Worm (Caenorhabditis elegans): Measurements from ENCODE around the gene cap-2.

cap-2 gene

ce11 chrII:10868670-10869246 lies at the start of gene cap-2, which contains the start of gene gmps-1:
TSS of gene cap-2 (plus strand) at chrII:10869196.
TSS of gene gmps-1 (minus strand) at chrII:10868720.
- TF ChIP-seq mcd-1 (GFP tag; IDR thresholded peaks at IDR 0.05) (peak; percentile 96), nfya-2 (GFP tag; IDR thresholded peaks at IDR 0.05) (no peak), Y53F4B.3 (GFP tag; IDR thresholded peaks at IDR 0.05) (0 out of 2 replicates have a peak, but pooled peaks have one; percentile 14), rcor-1 (GFP tag; IDR thresholded peaks at IDR 0.05) (peak; percentile 95), madf-8 (GFP tag; conservative IDR thresholded peaks at IDR 0.05) (peak; percentile 74), nfyb-1 (GFP tag; IDR thresholded peaks at IDR 0.05) (peak; percentile 98), dpff-1 (tag; optimal IDR thresholded peaks at IDR 0.05) (no peak), F23B12.7 (tag; optimal IDR thresholded peaks at IDR 0.05; ENCODE audit: insufficient read depth) (peak; percentile 67), lsl-1 (GFP tag; optimal IDR thresholded peaks at IDR 0.05) (peak; percentile 98), lir-1 (GFP tag; conservative IDR thresholded peaks at IDR 0.05) (peak; percentile 91), hmg-20 (GFP tag; IDR thresholded peaks at IDR 0.05) (peak; percentile 93), Y95B8A.8 (GFP tag; IDR thresholded peaks at IDR 0.05) (peak; percentile 89), cebp-2 (GFP tag; IDR thresholded peaks at IDR 0.05) (peak; percentile 81; the same call in 1 of the 2 replicates), lin-40 (tag; optimal IDR thresholded peaks at IDR 0.05) (peak; percentile 97), sptf-2 (GFP tag; optimal IDR thresholded peaks at IDR 0.05) (no peak), madf-3 (GFP tag; IDR thresholded peaks at IDR 0.05) (peak; percentile 92), chd-7 (tag; optimal IDR thresholded peaks at IDR 0.05) (peak; percentile 89), nhr-179 (tag; optimal IDR thresholded peaks at IDR 0.05) (no peak), nfya-1 (tag; optimal IDR thresholded peaks at IDR 0.05; ENCODE audit: borderline replicate concordance, insufficient read depth) (no peak), aptf-2 (GFP tag; conservative IDR thresholded peaks at IDR 0.05) (no peak; the same call in 1 of the 2 replicates), ceh-91 (GFP tag; IDR thresholded peaks at IDR 0.05) (peak; percentile 82), ceh-100 (GFP tag; IDR thresholded peaks at IDR 0.05) (peak; percentile 85), lin-54 (GFP tag; optimal IDR thresholded peaks at IDR 0.05) (peak; percentile 92), xnd-1 (tag; optimal IDR thresholded peaks at IDR 0.05) (peak; percentile 81), ztf-22 (GFP tag; optimal IDR thresholded peaks at IDR 0.05) (no peak), him-1 (tag; optimal IDR thresholded peaks at IDR 0.05) (peak; percentile 53), madf-10 (tag; optimal IDR thresholded peaks at IDR 0.05) (peak; percentile 79), F10E7.11 (tag; optimal IDR thresholded peaks at IDR 0.05) (peak; percentile 54), F57A8.1 (GFP tag; optimal IDR thresholded peaks at IDR 0.05) (no peak), F49E8.2 (tag; optimal IDR thresholded peaks at IDR 0.05; ENCODE audit: insufficient read depth) (peak; percentile 85), lin-26 (GFP tag; IDR thresholded peaks at IDR 0.05) (peak; percentile 76), attf-5 (GFP tag; optimal IDR thresholded peaks at IDR 0.05) (peak; percentile 96), B0336.3 (GFP tag; IDR thresholded peaks at IDR 0.05) (peak; percentile 95), rec-8 (tag; optimal IDR thresholded peaks at IDR 0.05) (peak in 1 of 2 experiments; percentile 59), C06A6.2 (GFP tag; conservative IDR thresholded peaks at IDR 0.05) (peak; percentile 93), mel-28 (tag; optimal IDR thresholded peaks at IDR 0.05; ENCODE audit: borderline replicate concordance) (peak; percentile 43), madf-6 (GFP tag; IDR thresholded peaks at IDR 0.05) (peak; percentile 93), K12H6.12 (tag; optimal IDR thresholded peaks at IDR 0.05) (peak; percentile 89), hsf-1 (GFP tag; IDR thresholded peaks at IDR 0.05) (peak; percentile 80), nhr-90 (tag; optimal IDR thresholded peaks at IDR 0.05) (peak; percentile 19), egrh-3 (GFP tag; IDR thresholded peaks at IDR 0.05) (peak; percentile 51), ztf-28 (GFP tag; IDR thresholded peaks at IDR 0.05) (peak; percentile 82; the same call in 1 of the 2 replicates), F33H1.4 (GFP tag; IDR thresholded peaks at IDR 0.05) (peak; percentile 100), ets-4 (GFP tag; optimal IDR thresholded peaks at IDR 0.05) (no peak), repo-1 (tag; optimal IDR thresholded peaks at IDR 0.05) (peak; percentile 95), gei-17 (GFP tag; optimal IDR thresholded peaks at IDR 0.05) (peak; percentile 87), ztf-6 (GFP tag; IDR thresholded peaks at IDR 0.05) (peak; percentile 55; the same call in 1 of the 2 replicates)

All from whole organism, young adult.